Fruit fly (Drosophila melanogaster) whole organism, embryonic: Measurements from ENCODE around the gene slf.

Experiments
- ATbp ChIP-seq: fragments of 200-800 bp; sonication (Bioruptor generic); optimal IDR thresholded peaks from 2 replicates; lab custom pipeline; 2017; ENCODE audit warnings: missing biosample characterization, mild to moderate bottlenecking, missing genetic modification characterization, missing genetic modification reagents
- Atf3 ChIP-seq: fragments of 200-800 bp; sonication (Bioruptor generic); optimal IDR thresholded peaks from 3 replicates; lab custom pipeline; 2016; ENCODE audit warnings: missing biosample characterization, missing genetic modification characterization
- B-H2 ChIP-seq: fragments of 200-800 bp; sonication (Bioruptor generic); optimal IDR thresholded peaks from 2 replicates; lab custom pipeline; 2018; ENCODE audit warnings: missing biosample characterization, mild to moderate bottlenecking, missing genetic modification characterization
- BtbVII ChIP-seq: fragments of 200-800 bp; sonication (Bioruptor generic); optimal IDR thresholded peaks from 3 replicates; lab custom pipeline; 2017; ENCODE audit warnings: missing biosample characterization, mild to moderate bottlenecking, missing genetic modification characterization
- CG10147 ChIP-seq: fragments of 200-800 bp; sonication (Bioruptor generic); optimal IDR thresholded peaks from 2 replicates; lab custom pipeline; 2019; ENCODE audit warnings: missing biosample characterization, mild to moderate bottlenecking, missing genetic modification characterization, moderate library complexity
- CG12071 ChIP-seq: fragments of 200-800 bp; sonication (Bioruptor generic); optimal IDR thresholded peaks from 3 replicates; lab custom pipeline; 2018; ENCODE audit warnings: missing biosample characterization, mild to moderate bottlenecking, missing genetic modification characterization
- CG12104 ChIP-seq: fragments of 200-800 bp; sonication (Bioruptor generic); optimal IDR thresholded peaks from 3 replicates; lab custom pipeline; 2016; ENCODE audit warnings: missing biosample characterization, missing genetic modification characterization
- CG1233 ChIP-seq: fragments of 200-800 bp; sonication (Bioruptor generic); optimal IDR thresholded peaks from 4 replicates; lab custom pipeline; 2018; ENCODE audit warnings: missing biosample characterization, mild to moderate bottlenecking, missing genetic modification characterization
- CG12659 ChIP-seq: fragments of 200-800 bp; sonication (Bioruptor generic); optimal IDR thresholded peaks from 3 replicates; lab custom pipeline; 2017; ENCODE audit warnings: mild to moderate bottlenecking, missing biosample characterization, missing genetic modification reagents, missing genetic modification characterization
- CG13296 ChIP-seq: fragments of 200-800 bp; sonication (Bioruptor generic); optimal IDR thresholded peaks from 3 replicates; lab custom pipeline; 2018; ENCODE audit warnings: missing biosample characterization, mild to moderate bottlenecking, missing genetic modification characterization
- CG13424 ChIP-seq: fragments of 200-800 bp; sonication (Bioruptor generic); optimal IDR thresholded peaks from 2 replicates; lab custom pipeline; 2019; ENCODE audit warnings: missing biosample characterization, mild to moderate bottlenecking, missing genetic modification characterization, moderate library complexity
- CG15269 ChIP-seq: fragments of 200-800 bp; sonication (Bioruptor generic); optimal IDR thresholded peaks from 2 replicates; lab custom pipeline; 2018; ENCODE audit warnings: missing biosample characterization, mild to moderate bottlenecking, missing genetic modification characterization, moderate library complexity
- CG17328 ChIP-seq: fragments of 200-800 bp; sonication (Bioruptor generic); IDR thresholded peaks from 2 replicates; pipeline ENCODE4 v1.3.6; 2022; ENCODE audit warnings: missing biosample characterization, missing genetic modification characterization
- CG17912 ChIP-seq: fragments of 200-800 bp; sonication (Bioruptor generic); optimal IDR thresholded peaks from 2 replicates; lab custom pipeline; 2018; ENCODE audit warnings: missing biosample characterization, mild to moderate bottlenecking, missing genetic modification characterization
- CG3407 ChIP-seq: fragments of 200-800 bp; sonication (Bioruptor generic); optimal IDR thresholded peaks from 2 replicates; lab custom pipeline; 2018; ENCODE audit warnings: missing biosample characterization, mild to moderate bottlenecking, missing genetic modification characterization
- CG34376 ChIP-seq: fragments of 200-800 bp; sonication (Bioruptor generic); optimal IDR thresholded peaks from 2 replicates; lab custom pipeline; 2018; ENCODE audit warnings: missing biosample characterization, mild to moderate bottlenecking, missing genetic modification characterization
- CG6272 ChIP-seq: fragments of 200-800 bp; sonication (Bioruptor generic); IDR thresholded peaks from 2 replicates; pipeline ENCODE4 v1.3.6; 2022; ENCODE audit warnings: missing biosample characterization, missing genetic modification characterization
- CG6683 ChIP-seq: fragments of 200-800 bp; sonication (Bioruptor generic); optimal IDR thresholded peaks from 2 replicates; lab custom pipeline; 2017; ENCODE audit warnings: missing biosample characterization, mild to moderate bottlenecking, missing genetic modification characterization, missing genetic modification reagents
- CG7987 ChIP-seq: fragments of 200-800 bp; sonication (Bioruptor generic); optimal IDR thresholded peaks from 2 replicates; lab custom pipeline; 2018; ENCODE audit warnings: missing biosample characterization, mild to moderate bottlenecking, missing genetic modification characterization, moderate library complexity
- CG8388 ChIP-seq: fragments of 200-800 bp; sonication (Bioruptor generic); optimal IDR thresholded peaks from 2 replicates; lab custom pipeline; 2019; ENCODE audit warnings: missing biosample characterization, mild to moderate bottlenecking, missing genetic modification characterization, moderate library complexity
- CG9817 ChIP-seq: fragments of 200-800 bp; sonication (Bioruptor generic); optimal IDR thresholded peaks from 2 replicates; lab custom pipeline; 2018; ENCODE audit warnings: missing biosample characterization, mild to moderate bottlenecking, missing genetic modification characterization, moderate library complexity
- E2f2 ChIP-seq: fragments of 200-800 bp; sonication (Bioruptor generic); IDR thresholded peaks from 2 replicates; pipeline ENCODE4 v1.3.6; 2022; ENCODE audit warnings: missing biosample characterization, missing genetic modification characterization
- Fer3 ChIP-seq: fragments of 200-800 bp; sonication (Bioruptor generic); optimal IDR thresholded peaks from 2 replicates; lab custom pipeline; 2018; ENCODE audit warnings: missing biosample characterization, mild to moderate bottlenecking, missing genetic modification characterization, moderate library complexity
- H15 ChIP-seq: fragments of 200-800 bp; sonication (Bioruptor generic); IDR thresholded peaks from 3 replicates; pipeline ENCODE4 v1.3.6; 2022; ENCODE audit warnings: missing biosample characterization, missing genetic modification characterization
- HHEX ChIP-seq: fragments of 200-800 bp; sonication (Bioruptor generic); optimal IDR thresholded peaks from 3 replicates; lab custom pipeline; 2017; ENCODE audit warnings: missing biosample characterization, mild to moderate bottlenecking, missing genetic modification characterization, missing genetic modification reagents
- HLH54F ChIP-seq: fragments of 200-800 bp; sonication (Bioruptor generic); optimal IDR thresholded peaks from 3 replicates; lab custom pipeline; 2016; ENCODE audit warnings: missing biosample characterization, missing genetic modification characterization
- MTF-1 ChIP-seq: fragments of 200-800 bp; sonication (Bioruptor generic); optimal IDR thresholded peaks from 2 replicates; lab custom pipeline; 2018; ENCODE audit warnings: missing biosample characterization, mild to moderate bottlenecking, missing genetic modification characterization, borderline replicate concordance
- Meics ChIP-seq: fragments of 200-800 bp; sonication (Bioruptor generic); optimal IDR thresholded peaks from 2 replicates; lab custom pipeline; 2017; ENCODE audit warnings: missing biosample characterization, mild to moderate bottlenecking, missing genetic modification characterization
- Sox100B ChIP-seq: fragments of 200-800 bp; sonication (Bioruptor generic); optimal IDR thresholded peaks from 3 replicates; lab custom pipeline; 2018; ENCODE audit warnings: missing biosample characterization, mild to moderate bottlenecking, missing genetic modification characterization
- Vsx1 ChIP-seq: fragments of 200-800 bp; sonication (Bioruptor generic); optimal IDR thresholded peaks from 2 replicates; lab custom pipeline; 2017; ENCODE audit warnings: missing biosample characterization, mild to moderate bottlenecking, missing genetic modification characterization, missing genetic modification reagents
- Xrp1 ChIP-seq: fragments of 200-800 bp; sonication (Bioruptor generic); IDR thresholded peaks from 2 replicates; pipeline ENCODE4 v1.3.6; 2022; ENCODE audit warnings: missing biosample characterization, missing genetic modification characterization
- al ChIP-seq: fragments of 200-800 bp; sonication (Bioruptor generic); IDR thresholded peaks from 2 replicates; pipeline ENCODE4 v1.3.6; 2022; ENCODE audit warnings: missing biosample characterization, missing genetic modification characterization
- chm ChIP-seq: fragments of 200-800 bp; sonication (Bioruptor generic); IDR thresholded peaks from 2 replicates; pipeline ENCODE4 v1.3.6; 2022; ENCODE audit warnings: missing biosample characterization, missing genetic modification characterization
- grn ChIP-seq: fragments of 200-800 bp; sonication (Bioruptor generic); optimal IDR thresholded peaks from 3 replicates; lab custom pipeline; 2017; ENCODE audit warnings: missing biosample characterization, missing genetic modification characterization
- lilli ChIP-seq: fragments of 200-800 bp; sonication (Bioruptor generic); optimal IDR thresholded peaks from 3 replicates; lab custom pipeline; 2016; ENCODE audit warnings: missing biosample characterization, missing genetic modification characterization
- prd ChIP-seq, 3 experiments: fragments of >200 bp in 2 of 3; fragments of 200-800 bp in 1 of 3; sonication (Bioruptor generic) in 1 of 3; optimal IDR thresholded peaks in 2 of 3; IDR thresholded peaks in 1 of 3; 2 replicates in 2 of 3; 3 replicates in 1 of 3; pipeline versions ENCODE4 v1.3.6 to Lab custom; 2017 to 2022; ENCODE audit warnings: missing biosample characterization in 1 of 3, missing genetic modification characterization in 1 of 3
- sens ChIP-seq: fragments of 200-800 bp; sonication (Bioruptor generic); peaks from one replicate; lab custom pipeline; 2016; ENCODE audit warnings: missing biosample characterization, missing genetic modification characterization
- so ChIP-seq: fragments of 200-800 bp; sonication (Bioruptor generic); IDR thresholded peaks from 3 replicates; pipeline ENCODE4 v1.3.6; 2022; ENCODE audit warnings: missing biosample characterization, missing genetic modification characterization
- sob ChIP-seq: fragments of 200-800 bp; sonication (Bioruptor generic); IDR thresholded peaks from 2 replicates; pipeline ENCODE4 v1.3.6; 2022; ENCODE audit warnings: missing biosample characterization, missing genetic modification characterization
- ttk ChIP-seq: fragments of 200-800 bp; sonication (Bioruptor generic); IDR thresholded peaks from 2 replicates; pipeline ENCODE4 v2.1.2; 2022; ENCODE audit warnings: missing biosample characterization, missing genetic modification characterization
- tup ChIP-seq: fragments of 200-800 bp; sonication (Bioruptor generic); optimal IDR thresholded peaks from 2 replicates; lab custom pipeline; 2016; ENCODE audit warnings: missing biosample characterization, mild to moderate bottlenecking, missing genetic modification characterization, moderate library complexity
- vvl ChIP-seq: fragments of 200-800 bp; sonication (Bioruptor generic); IDR thresholded peaks from 2 replicates; pipeline ENCODE4 v1.3.6; 2022; ENCODE audit warnings: missing biosample characterization, missing genetic modification characterization
- wek ChIP-seq: fragments of 200-800 bp; sonication (Bioruptor generic); optimal IDR thresholded peaks from 3 replicates; lab custom pipeline; 2018; ENCODE audit warnings: missing biosample characterization, mild to moderate bottlenecking, missing genetic modification characterization, moderate library complexity
- zen ChIP-seq: fragments of 200-800 bp; sonication (Bioruptor generic); optimal IDR thresholded peaks from 3 replicates; lab custom pipeline; 2018; ENCODE audit warnings: missing biosample characterization, mild to moderate bottlenecking, missing genetic modification characterization, moderate library complexity

slf gene

DNA sequence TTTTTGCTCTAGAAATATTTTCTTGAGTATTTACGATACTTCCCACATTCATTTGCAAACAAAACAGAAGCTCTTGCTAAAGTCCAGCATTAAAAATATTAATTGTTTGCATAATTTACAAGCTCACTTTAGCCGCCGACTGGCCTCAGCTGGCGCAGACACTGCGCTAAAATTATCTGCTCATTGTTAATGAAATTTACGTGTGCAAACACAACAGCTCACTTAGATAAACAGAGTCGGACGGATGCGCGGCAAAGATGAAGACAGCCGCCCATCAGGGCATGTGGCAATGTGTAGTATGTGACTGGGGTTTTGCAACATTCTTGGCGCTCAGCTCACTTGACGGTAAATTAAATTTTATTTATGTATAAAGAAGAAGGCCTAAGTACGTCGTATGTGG is 27.3 kb upstream of the slf start (continued):
- TF ChIP-seq prd (optimal IDR thresholded peaks at IDR 0.05; lab: Kevin White, UChicago) (no peak), prd (GFP tag; IDR thresholded peaks at IDR 0.05; lab: Robert Waterston, UW) (no peak), B-H2 (GFP tag; lab: Kevin White, UChicago) (peak; percentile 55), CG7987 (peak; percentile 70), Atf3 (GFP tag; lab: Kevin White, UChicago) (no peak), E2f2 (GFP tag; lab: Robert Waterston, UW) (peak; percentile 24; the same call in 1 of the 2 replicates), MTF-1 (GFP tag; lab: Kevin White, UChicago) (peak; percentile 16), CG17912 (GFP tag; lab: Kevin White, UChicago) (peak; percentile 31), CG9817 (tag; lab: Kevin White, UChicago) (peak; percentile 5), zen (tag; lab: Kevin White, UChicago) (peak; percentile 20), CG6272 (GFP tag; lab: Robert Waterston, UW) (no peak), grn (no peak), HLH54F (GFP tag; lab: Kevin White, UChicago) (no peak), H15 (GFP tag; lab: Robert Waterston, UW) (no peak), Meics (GFP tag; lab: Kevin White, UChicago) (peak; percentile 41), lilli (GFP tag; lab: Kevin White, UChicago) (no peak), tup (GFP tag; lab: Kevin White, UChicago) (no peak), CG10147 (GFP tag; lab: Kevin White, UChicago) (peak; percentile 3), sob (GFP tag; lab: Robert Waterston, UW) (peak; percentile 14; the same call in 1 of the 2 replicates), CG8388 (no peak), CG34376 (GFP tag; lab: Kevin White, UChicago) (peak; percentile 9), so (GFP tag; lab: Robert Waterston, UW) (0 out of 3 replicates have a peak, but pooled peaks have one; percentile 50), Vsx1 (GFP tag; lab: Kevin White, UChicago) (peak; percentile 23), CG12104 (peak; percentile 23), CG12659 (peak; percentile 17), wek (GFP tag; lab: Kevin White, UChicago) (peak; percentile 33), ttk (GFP tag; lab: Robert Waterston, UW) (no peak), al (GFP tag; lab: Robert Waterston, UW) (no peak), chm (GFP tag; lab: Robert Waterston, UW) (no peak), HHEX (GFP tag; lab: Kevin White, UChicago) (peak; percentile 47), ATbp (peak; percentile 3), CG13296 (GFP tag; lab: Kevin White, UChicago) (peak; percentile 77), CG17328 (GFP tag; lab: Robert Waterston, UW) (no peak), CG6683 (GFP tag; lab: Kevin White, UChicago) (peak; percentile 6), CG13424 (peak; percentile 19), CG12071 (GFP tag; lab: Kevin White, UChicago) (peak; percentile 55), Sox100B (GFP tag; lab: Kevin White, UChicago) (peak; percentile 12), Xrp1 (GFP tag; lab: Robert Waterston, UW) (0 out of 2 replicates have a peak, but pooled peaks have one; percentile 16), CG3407 (GFP tag; lab: Kevin White, UChicago) (no peak), CG15269 (tag; lab: Kevin White, UChicago) (peak; percentile 3), BtbVII (GFP tag; lab: Kevin White, UChicago) (peak; percentile 46), CG1233 (GFP tag; lab: Kevin White, UChicago) (peak; percentile 20), vvl (0 out of 2 replicates have a peak, but pooled peaks have one; percentile 20), Fer3 (tag; lab: Kevin White, UChicago) (peak; percentile 36), sens (GFP tag; lab: Kevin White, UChicago) (peak; percentile 74)
